Fruit fly (Drosophila melanogaster): ENCODE results near the gene Chd1.

- TF ChIP-seq CG8478 (optimal IDR thresholded peaks at IDR 0.05) (no peak), usp (GFP tag; optimal IDR thresholded peaks at IDR 0.05) (no peak), pan (optimal IDR thresholded peaks at IDR 0.05) (no peak)
Measured at dm6 chr2L:2972439-2972936, 15.0 kb downstream of the Chd1 start, which contains the start of the genes Rrp1 and gammaTub23C.

Measured in whole organism.